Worm (Caenorhabditis elegans): Measurements from ENCODE around the gene ccdc-47.

DNA sequence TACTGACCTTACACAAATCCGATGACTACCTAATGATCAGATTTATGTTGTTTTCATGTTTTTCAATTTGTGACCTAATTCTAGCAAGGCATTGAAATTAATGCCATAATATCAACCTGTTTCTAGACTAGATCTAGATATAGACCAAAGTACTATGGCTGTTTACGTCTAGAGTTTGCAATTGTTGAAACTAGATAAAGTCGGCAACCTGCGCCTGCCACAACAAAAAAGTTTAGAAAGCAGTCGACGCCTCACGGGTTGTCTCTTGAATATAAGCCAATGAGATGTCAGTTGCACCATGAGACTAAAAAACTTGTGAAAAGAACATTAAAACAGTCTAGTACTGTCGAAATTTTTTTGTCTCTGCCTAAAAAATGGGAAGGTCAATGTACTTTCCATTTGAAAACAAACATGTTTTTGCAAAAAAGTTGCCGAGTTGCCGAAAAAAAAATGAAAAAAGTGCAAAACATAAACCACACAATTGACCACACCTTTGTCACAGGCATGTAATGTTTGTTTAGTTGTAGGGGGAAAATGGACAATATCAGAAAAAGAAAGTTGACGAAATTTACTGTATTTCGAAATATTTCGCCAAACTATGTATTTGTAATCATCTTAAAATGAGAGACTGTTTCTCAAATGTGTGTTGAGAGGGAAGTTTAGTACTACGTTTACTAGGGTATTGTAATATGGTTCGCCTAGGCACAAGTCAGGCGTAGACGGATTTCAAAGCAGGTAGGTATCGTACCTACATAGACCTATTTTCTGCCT lies 37.6 kb upstream of the ccdc-47 start:
- TF ChIP-seq ztf-29 (GFP tag; IDR thresholded peaks at IDR 0.05) (no peak), med-1 (GFP tag; optimal IDR thresholded peaks at IDR 0.05; ENCODE audit: insufficient read depth) (no peak), flt-1 (GFP tag; IDR thresholded peaks at IDR 0.05) (no peak)
